Worm (Caenorhabditis elegans) whole organism, young adult: ENCODE data around the gene srx-80.

Source experiments
- F55B11.4 ChIP-seq: sonication (generic microtip); optimal IDR thresholded peaks from 2 replicates; lab custom pipeline; 2016; ENCODE audit warnings: missing compliant biosample characterization, missing genetic modification characterization, borderline replicate concordance; ENCODE audit not compliant: insufficient read depth
- T26A5.8 ChIP-seq: sonication (generic microtip); optimal IDR thresholded peaks from 2 replicates; lab custom pipeline; 2016; ENCODE audit warnings: missing genetic modification characterization, missing compliant biosample characterization
- athp-1 ChIP-seq: sonication (generic microtip); optimal IDR thresholded peaks from 2 replicates; lab custom pipeline; 2017; ENCODE audit warnings: mild to moderate bottlenecking, missing genetic modification characterization, missing compliant biosample characterization
- bed-2 ChIP-seq: fragments of 200-800 bp; sonication (Bioruptor generic); IDR thresholded peaks from 2 replicates; pipeline ENCODE4 v1.3.6; 2022; ENCODE audit warnings: missing genetic modification reagents, missing genetic modification characterization, missing compliant biosample characterization
- ccch-3 ChIP-seq: fragments of 200-800 bp; sonication (Bioruptor generic); optimal IDR thresholded peaks from 2 replicates; lab custom pipeline; 2018; ENCODE audit warnings: mild to moderate bottlenecking, missing genetic modification characterization, missing compliant biosample characterization
- cebp-2 ChIP-seq: fragments of 200-800 bp; sonication (Bioruptor generic); IDR thresholded peaks from 2 replicates; pipeline ENCODE4 v1.3.6; 2022; ENCODE audit warnings: missing genetic modification characterization, missing compliant biosample characterization
- ceh-100 ChIP-seq: fragments of 200-800 bp; sonication (Bioruptor generic); IDR thresholded peaks from 2 replicates; pipeline ENCODE4 v1.3.6; 2022; ENCODE audit warnings: missing genetic modification reagents, missing genetic modification characterization, missing compliant biosample characterization
- egl-18 ChIP-seq: fragments of 200-800 bp; sonication (Bioruptor generic); IDR thresholded peaks from 2 replicates; pipeline ENCODE4 v1.3.6; 2022; ENCODE audit warnings: missing genetic modification reagents, missing genetic modification characterization, missing compliant biosample characterization
- lin-26 ChIP-seq: fragments of 200-800 bp; sonication (Bioruptor generic); IDR thresholded peaks from 2 replicates; pipeline ENCODE4 v1.3.6; 2022; ENCODE audit warnings: missing genetic modification reagents, missing genetic modification characterization, missing compliant biosample characterization
- repo-1 ChIP-seq: sonication (generic microtip); optimal IDR thresholded peaks from 2 replicates; lab custom pipeline; 2017; ENCODE audit warnings: mild to moderate bottlenecking, missing genetic modification characterization, missing compliant biosample characterization
- rpc-1 ChIP-seq, 2 experiments: fragments of 150-350 bp in 1 of 2; sonication (generic microtip) in 1 of 2; optimal IDR thresholded peaks; 2 replicates each; lab custom pipeline; 2014 to 2018; ENCODE audit warnings: missing biosample characterization in 1 of 2, missing genetic modification characterization in 1 of 2, missing genetic modification reagents in 1 of 2, missing genotype in 1 of 2
- snpc-1.3 ChIP-seq: sonication (generic microtip); optimal IDR thresholded peaks from 2 replicates; lab custom pipeline; 2017; ENCODE audit warnings: missing genetic modification characterization, mild to moderate bottlenecking, missing compliant biosample characterization, antibody characterized with exemption, moderate library complexity, missing genotype, missing genetic modification reagents; ENCODE audit not compliant: insufficient read depth
- ztf-22 ChIP-seq: fragments of 200-800 bp; sonication (Bioruptor generic); optimal IDR thresholded peaks from 2 replicates; lab custom pipeline; 2018; ENCODE audit warnings: mild to moderate bottlenecking, missing genetic modification characterization, moderate library complexity, missing compliant biosample characterization
- ztf-28 ChIP-seq: fragments of 200-800 bp; sonication (Bioruptor generic); IDR thresholded peaks from 2 replicates; pipeline ENCODE4 v1.3.6; 2022; ENCODE audit warnings: missing genetic modification reagents, missing genetic modification characterization, missing compliant biosample characterization

srx-80 gene

ce11 chrV:11644166-11644565 is 50.6 kb downstream of the srx-80 start, which contains the start of gene bir-1 (continued):
- TF ChIP-seq ztf-22 (GFP tag; lab: Kevin White, UChicago) = no peak
- TF ChIP-seq bed-2 (GFP tag; lab: Robert Waterston, UW) = 0 out of 2 replicates have a peak, but pooled peaks have one; percentile 61
- peak; percentile 52 for TF ChIP-seq athp-1 (tag; lab: Kevin White, UChicago)
- TF ChIP-seq T26A5.8 (tag; lab: Kevin White, UChicago) = no peak
- no peak for TF ChIP-seq rpc-1 (optimal IDR thresholded peaks at IDR 0.05; lab: Kevin White, UChicago)
- TF ChIP-seq rpc-1 (tag; optimal IDR thresholded peaks at IDR 0.05; lab: Kevin White, UChicago) = no peak
- TF ChIP-seq snpc-1.3 (tag; lab: Kevin White, UChicago) = no peak
- TF ChIP-seq ztf-28 (GFP tag; lab: Robert Waterston, UW) = no peak
- no peak for TF ChIP-seq ceh-100 (GFP tag; lab: Robert Waterston, UW)
- no peak for TF ChIP-seq F55B11.4
- no peak for TF ChIP-seq repo-1 (tag; lab: Kevin White, UChicago)
- TF ChIP-seq cebp-2 = no peak
- TF ChIP-seq egl-18 = no peak
- no peak for TF ChIP-seq lin-26 (GFP tag; lab: Robert Waterston, UW)
- no peak for TF ChIP-seq ccch-3
